Worm (Caenorhabditis elegans): Measurements from ENCODE around the gene nhx-2.

nhx-2 gene

DNA sequence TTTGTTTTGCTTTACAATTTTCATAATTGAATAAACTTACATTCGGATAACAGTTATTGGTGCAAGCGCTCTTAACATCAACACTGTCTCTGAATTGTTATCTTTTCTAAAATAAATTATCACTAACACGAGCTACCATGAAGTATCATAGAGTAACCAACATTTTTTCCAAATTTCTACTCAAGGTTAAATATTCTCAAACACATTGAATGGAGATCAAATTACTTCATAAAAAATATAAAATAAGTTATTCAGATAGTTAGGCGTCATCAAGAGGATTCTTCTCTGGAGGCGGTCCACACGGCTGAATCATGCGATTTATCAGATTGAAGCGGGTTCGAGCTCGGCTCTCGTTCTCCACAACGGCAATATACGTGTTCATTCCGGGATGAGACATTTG, 4.6 kb upstream of the nhx-2 start, which contains the start of gene B0495.5:
Gene B0495.5 (minus strand): TSS at position 101 of the 400 bp plus-strand sequence.
- TF ChIP-seq nhr-12 (tag; optimal IDR thresholded peaks at IDR 0.05) (no peak), lin-13 (GFP tag; optimal IDR thresholded peaks at IDR 0.05) (no peak), nhr-77 (tag; optimal IDR thresholded peaks at IDR 0.05) (no peak), unc-55 (GFP tag; optimal IDR thresholded peaks at IDR 0.05) (no peak), unc-62 (GFP tag; optimal IDR thresholded peaks at IDR 0.05) (no peak), alr-1 (tag; optimal IDR thresholded peaks at IDR 0.05) (no peak), fos-1 (tag; optimal IDR thresholded peaks at IDR 0.05) (no peak), crh-2 (tag; optimal IDR thresholded peaks at IDR 0.05) (no peak)

DNA sequence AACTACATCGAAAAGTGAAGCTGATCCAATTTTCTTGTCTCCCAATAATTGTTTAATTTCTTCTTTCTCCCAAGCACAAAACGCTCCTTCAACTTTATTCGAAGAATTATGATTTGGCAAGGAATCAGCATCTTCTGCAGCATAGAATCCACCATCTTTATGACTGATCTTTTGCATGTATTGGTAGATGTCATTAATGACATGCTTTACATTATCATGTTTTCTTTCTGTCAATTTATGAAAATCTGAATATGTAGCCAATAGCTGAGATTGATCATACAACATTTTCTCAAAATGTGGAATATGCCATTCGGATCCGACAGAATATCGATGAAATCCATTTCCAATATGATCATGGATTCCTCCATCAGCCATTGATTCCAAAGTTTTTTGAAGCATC, 3.4 kb upstream of the nhx-2 start:
- TF ChIP-seq elt-1 (tag; optimal IDR thresholded peaks at IDR 0.05) (no peak), ceh-16 (tag; optimal IDR thresholded peaks at IDR 0.05) (no peak), gmeb-1 (tag; optimal IDR thresholded peaks at IDR 0.05) (no peak), elt-3 (tag; optimal IDR thresholded peaks at IDR 0.05) (no peak), dmd-4 (tag; optimal IDR thresholded peaks at IDR 0.05) (no peak), snpc-4 (tag; optimal IDR thresholded peaks at IDR 0.05) (no peak)

DNA sequence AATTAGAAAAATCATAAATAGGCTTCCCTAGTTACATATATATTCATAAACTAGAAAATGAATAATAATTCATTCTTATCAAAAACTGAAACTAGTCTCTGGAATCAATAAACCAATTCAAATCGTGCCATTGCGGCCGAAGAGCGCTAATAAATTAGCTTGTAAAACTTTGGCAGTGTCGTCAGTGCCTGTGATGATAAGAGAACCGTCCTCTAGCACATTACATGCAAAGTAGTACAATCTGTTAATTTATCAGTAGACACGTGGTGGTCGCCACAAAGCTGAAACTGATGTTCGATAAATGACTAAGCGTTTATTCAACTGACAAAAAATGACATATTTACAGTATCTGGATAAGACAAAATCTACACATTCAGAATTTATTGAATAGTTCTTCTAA, 1.9 kb upstream of the nhx-2 start:
- TF ChIP-seq mdl-1 (tag; optimal IDR thresholded peaks at IDR 0.05) = peak in 1 of 2 experiments; percentile 17
- TF ChIP-seq crh-2 (tag; optimal IDR thresholded peaks at IDR 0.05) = peak; percentile 46
- no peak for TF ChIP-seq unc-55 (GFP tag; optimal IDR thresholded peaks at IDR 0.05)
- peak; percentile 59 for TF ChIP-seq sma-9 (GFP tag; optimal IDR thresholded peaks at IDR 0.05)
- no peak for TF ChIP-seq sma-9 (tag; optimal IDR thresholded peaks at IDR 0.05)
- TF ChIP-seq fos-1 (tag; optimal IDR thresholded peaks at IDR 0.05) = peak; percentile 96
- no peak for TF ChIP-seq unc-39 (tag; optimal IDR thresholded peaks at IDR 0.05)
- TF ChIP-seq gmeb-1 (tag; optimal IDR thresholded peaks at IDR 0.05) = peak; percentile 22

DNA sequence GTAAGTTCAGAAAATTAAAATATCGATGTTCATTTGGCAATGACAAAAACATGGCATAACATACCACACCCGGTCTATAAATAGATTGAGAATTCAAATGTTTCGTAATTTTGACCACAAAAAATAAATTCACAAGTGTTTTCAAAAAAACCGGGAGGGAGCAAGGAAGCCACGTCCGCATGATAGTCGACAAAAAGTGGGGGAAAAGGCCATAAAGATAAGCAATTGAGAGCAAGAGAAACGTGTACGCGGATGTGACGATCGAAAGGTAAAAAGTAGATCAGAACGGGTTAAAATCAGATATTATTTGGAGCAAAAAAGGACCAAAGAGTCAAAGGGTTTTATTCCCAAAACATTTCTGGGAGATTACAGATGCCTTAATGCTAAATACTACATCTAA, 988 bp upstream of the nhx-2 start:
- TF ChIP-seq nhr-11 (tag; optimal IDR thresholded peaks at IDR 0.05) (no peak), crh-2 (tag; optimal IDR thresholded peaks at IDR 0.05) (peak; percentile 50), fos-1 (tag; optimal IDR thresholded peaks at IDR 0.05) (peak; percentile 76)

DNA sequence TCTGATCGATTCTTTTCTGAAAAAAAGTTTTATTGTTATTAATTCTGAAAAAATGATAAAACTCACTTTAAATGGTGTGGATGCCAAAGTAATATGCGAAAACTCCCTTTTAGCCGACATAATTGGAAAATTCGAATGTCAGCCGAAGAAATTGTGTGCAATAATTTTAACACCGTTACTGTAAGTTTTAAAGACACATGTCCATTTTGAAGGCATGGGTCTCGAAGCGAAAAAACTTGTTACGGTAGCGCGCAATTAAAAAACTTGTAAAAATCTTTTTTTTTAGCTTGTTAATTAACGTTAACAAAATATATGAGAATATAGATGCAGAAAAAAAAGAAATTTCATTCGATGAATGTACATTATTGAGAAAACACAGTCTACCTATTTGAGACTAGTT, 3.4 kb downstream of the nhx-2 start, which contains the start of gene pid-1:
Gene pid-1 (minus strand): TSS at position 173 of the 400 bp plus-strand sequence.
- TF ChIP-seq fos-1 (tag; optimal IDR thresholded peaks at IDR 0.05) (no peak), nhr-10 (tag; optimal IDR thresholded peaks at IDR 0.05) (no peak), zag-1 (tag; optimal IDR thresholded peaks at IDR 0.05) (no peak), ceh-16 (tag; optimal IDR thresholded peaks at IDR 0.05) (no peak), nhr-25 (tag; optimal IDR thresholded peaks at IDR 0.05) (no peak), ztf-4 (tag; optimal IDR thresholded peaks at IDR 0.05) (no peak), egl-27 (tag; optimal IDR thresholded peaks at IDR 0.05) (no peak), sem-4 (tag; optimal IDR thresholded peaks at IDR 0.05) (no peak), alr-1 (tag; optimal IDR thresholded peaks at IDR 0.05) (no peak), gmeb-1 (tag; optimal IDR thresholded peaks at IDR 0.05) (no peak), sma-3 (GFP tag; optimal IDR thresholded peaks at IDR 0.05) (no peak), ztf-1 (GFP tag; conservative IDR thresholded peaks at IDR 0.05) (no peak), nhr-129 (tag; optimal IDR thresholded peaks at IDR 0.05) (no peak), nhr-11 (tag; optimal IDR thresholded peaks at IDR 0.05) (no peak)

DNA sequence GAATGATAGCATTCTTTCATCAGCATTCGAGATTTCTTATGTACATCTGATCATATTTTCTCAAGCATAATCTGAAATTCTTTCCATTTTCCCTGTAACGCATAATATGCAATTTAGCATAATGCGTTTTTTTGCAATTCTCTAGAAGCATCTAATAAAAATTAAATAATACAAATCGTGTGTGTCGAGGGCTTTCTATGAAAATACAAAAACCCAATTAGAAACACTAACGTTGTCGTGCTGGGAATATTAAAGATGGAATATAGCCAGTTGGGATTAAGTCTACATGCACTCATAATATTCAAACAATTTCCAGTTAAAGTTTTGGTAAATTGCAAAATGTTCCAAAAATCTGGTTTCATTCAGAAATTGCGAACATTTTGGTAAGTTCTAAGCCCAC, 9.2 kb downstream of the nhx-2 start, which contains the start of gene F18A1.1:
Gene F18A1.1 (plus strand): TSS at position 301 of the 400 bp plus-strand sequence.
- TF ChIP-seq lin-13 (GFP tag; optimal IDR thresholded peaks at IDR 0.05) = no peak
- TF ChIP-seq nhr-21 (tag; optimal IDR thresholded peaks at IDR 0.05) = peak; percentile 15
- TF ChIP-seq nhr-237 (tag; optimal IDR thresholded peaks at IDR 0.05) = no peak
- no peak for TF ChIP-seq ZK546.5 (tag; optimal IDR thresholded peaks at IDR 0.05)
- no peak for TF ChIP-seq R02D3.7 (tag; optimal IDR thresholded peaks at IDR 0.05)

DNA sequence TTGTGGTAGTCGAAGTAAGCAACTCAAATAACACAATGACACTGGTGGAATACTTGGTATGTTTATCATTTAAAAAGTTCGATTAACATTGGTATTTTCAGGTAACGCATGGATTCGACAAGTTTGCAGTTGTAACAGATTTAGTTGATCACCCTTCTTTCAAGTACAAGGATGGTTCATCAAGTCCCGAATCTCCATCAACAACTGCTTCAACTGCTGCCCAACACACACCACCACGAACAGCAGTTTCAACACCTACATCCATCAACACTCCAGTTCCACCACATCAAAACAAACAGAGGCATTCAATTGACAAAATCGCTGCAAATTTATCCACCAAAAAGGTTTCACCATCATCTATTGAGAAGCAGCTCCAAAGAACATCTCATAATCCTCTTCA, 11.3 kb downstream of the nhx-2 start:
- TF ChIP-seq zag-1 (tag; optimal IDR thresholded peaks at IDR 0.05) (no peak), sma-3 (GFP tag; optimal IDR thresholded peaks at IDR 0.05) (no peak), nhr-10 (tag; optimal IDR thresholded peaks at IDR 0.05) (no peak), F13H6.1 (tag; optimal IDR thresholded peaks at IDR 0.05) (no peak), mdl-1 (tag; optimal IDR thresholded peaks at IDR 0.05) (no peak), egl-27 (tag; optimal IDR thresholded peaks at IDR 0.05) (no peak), ztf-1 (GFP tag; conservative IDR thresholded peaks at IDR 0.05) (no peak)

All from whole organism, L2 larva.